Worm (Caenorhabditis elegans) whole organism, mixed stage, embryonic: Measurements from ENCODE around the gene polq-1.

Experiments used
- M03D4.4 ChIP-seq: sonication (generic microtip); optimal IDR thresholded peaks from 2 replicates; lab custom pipeline; 2017; ENCODE audit warnings: mild to moderate bottlenecking, missing genetic modification characterization, missing compliant biosample characterization
- bed-3 ChIP-seq: fragments of 200-800 bp; sonication (Bioruptor generic); optimal IDR thresholded peaks from 3 replicates; lab custom pipeline; 2018; ENCODE audit warnings: mild to moderate bottlenecking, missing genetic modification characterization, moderate library complexity, missing compliant biosample characterization
- blmp-1 ChIP-seq: fragments of 150-350 bp; optimal IDR thresholded peaks from 2 replicates; lab custom pipeline; 2014; ENCODE audit warnings: missing biosample characterization, missing genetic modification characterization
- ceh-39 ChIP-seq: fragments of 150-350 bp; optimal IDR thresholded peaks from 2 replicates; lab custom pipeline; 2014; ENCODE audit warnings: missing biosample characterization, missing genetic modification characterization
- ceh-83 ChIP-seq: fragments of 200-800 bp; sonication (Bioruptor generic); optimal IDR thresholded peaks from 2 replicates; lab custom pipeline; 2018; ENCODE audit warnings: mild to moderate bottlenecking, missing genetic modification characterization, missing compliant biosample characterization
- ces-1 ChIP-seq: fragments of 150-350 bp; optimal IDR thresholded peaks from 2 replicates; lab custom pipeline; 2014; ENCODE audit warnings: missing biosample characterization, missing genetic modification reagents, missing genetic modification characterization
- cnd-1 ChIP-seq: fragments of 200-800 bp; sonication (Bioruptor generic); optimal IDR thresholded peaks from 2 replicates; lab custom pipeline; 2018; ENCODE audit warnings: mild to moderate bottlenecking, missing genetic modification characterization, missing compliant biosample characterization
- drap-1 ChIP-seq: fragments of 200-800 bp; sonication (Bioruptor generic); optimal IDR thresholded peaks from 3 replicates; lab custom pipeline; 2018; ENCODE audit warnings: mild to moderate bottlenecking, missing genetic modification characterization, missing compliant biosample characterization
- elt-1 ChIP-seq: sonication (generic microtip); optimal IDR thresholded peaks from 2 replicates; lab custom pipeline; 2017; ENCODE audit warnings: missing genetic modification characterization, mild to moderate bottlenecking, missing compliant biosample characterization, antibody characterized with exemption, moderate library complexity, borderline replicate concordance; ENCODE audit not compliant: insufficient read depth
- elt-3 ChIP-seq: fragments of 150-350 bp; optimal IDR thresholded peaks from 2 replicates; lab custom pipeline; 2014; ENCODE audit warnings: missing biosample characterization, missing genetic modification characterization
- flh-1 ChIP-seq: fragments of 200-800 bp; sonication (Bioruptor generic); optimal IDR thresholded peaks from 2 replicates; lab custom pipeline; 2018; ENCODE audit warnings: mild to moderate bottlenecking, missing genetic modification characterization, moderate library complexity, missing compliant biosample characterization
- ham-2 ChIP-seq: fragments of 200-800 bp; sonication (Bioruptor generic); optimal IDR thresholded peaks from 2 replicates; lab custom pipeline; 2018; ENCODE audit warnings: mild to moderate bottlenecking, missing genetic modification characterization, missing compliant biosample characterization
- hlh-1 ChIP-seq: fragments of 150-350 bp; optimal IDR thresholded peaks from 2 replicates; lab custom pipeline; 2014; ENCODE audit warnings: missing biosample characterization, missing genetic modification reagents, missing genetic modification characterization
- lin-13 ChIP-seq: fragments of 150-350 bp; optimal IDR thresholded peaks from 2 replicates; lab custom pipeline; 2014; ENCODE audit warnings: missing biosample characterization, missing genetic modification characterization
- lin-32 ChIP-seq: fragments of 200-800 bp; sonication (Bioruptor generic); optimal IDR thresholded peaks from 2 replicates; lab custom pipeline; 2018; ENCODE audit warnings: mild to moderate bottlenecking, missing genetic modification characterization, missing compliant biosample characterization
- lsy-2 ChIP-seq: fragments of 150-350 bp; optimal IDR thresholded peaks from 2 replicates; lab custom pipeline; 2014; ENCODE audit warnings: missing biosample characterization, missing genetic modification characterization
- mab-5 ChIP-seq: fragments of 150-350 bp; optimal IDR thresholded peaks from 2 replicates; lab custom pipeline; 2014; ENCODE audit warnings: missing biosample characterization, missing genetic modification characterization
- mls-2 ChIP-seq: sonication (generic microtip); optimal IDR thresholded peaks from 2 replicates; lab custom pipeline; 2016; ENCODE audit warnings: mild to moderate bottlenecking, missing genetic modification characterization, moderate library complexity, missing compliant biosample characterization
- nhr-12 ChIP-seq: fragments of 150-350 bp; optimal IDR thresholded peaks from 2 replicates; lab custom pipeline; 2014; ENCODE audit warnings: missing biosample characterization, missing genetic modification characterization
- nhr-2 ChIP-seq: fragments of 150-350 bp; optimal IDR thresholded peaks from 2 replicates; lab custom pipeline; 2014; ENCODE audit warnings: missing biosample characterization, missing genetic modification characterization
- nhr-237 ChIP-seq: fragments of 150-350 bp; optimal IDR thresholded peaks from 2 replicates; lab custom pipeline; 2014; ENCODE audit warnings: missing biosample characterization, missing genetic modification characterization
- nhr-28 ChIP-seq: fragments of 150-350 bp; optimal IDR thresholded peaks from 2 replicates; lab custom pipeline; 2014; ENCODE audit warnings: missing biosample characterization, missing genetic modification characterization
- nhr-76 ChIP-seq: sonication (generic microtip); optimal IDR thresholded peaks from 2 replicates; lab custom pipeline; 2017; ENCODE audit warnings: missing biosample characterization, missing genetic modification characterization
- pha-4 ChIP-seq: fragments of 150-350 bp; optimal IDR thresholded peaks from 2 replicates; lab custom pipeline; 2018; ENCODE audit warnings: missing biosample characterization, missing genetic modification reagents, missing genetic modification characterization
- sem-2 ChIP-seq: fragments of 200-800 bp; sonication (Bioruptor generic); optimal IDR thresholded peaks from 2 replicates; lab custom pipeline; 2018; ENCODE audit warnings: mild to moderate bottlenecking, missing genetic modification characterization, missing compliant biosample characterization
- snpc-4 ChIP-seq: fragments of 150-350 bp; optimal IDR thresholded peaks from 2 replicates; lab custom pipeline; 2014; ENCODE audit warnings: missing biosample characterization, missing genetic modification characterization
- sptf-1 ChIP-seq: sonication (generic microtip); optimal IDR thresholded peaks from 2 replicates; lab custom pipeline; 2017; ENCODE audit warnings: mild to moderate bottlenecking, missing genetic modification characterization, moderate library complexity, missing compliant biosample characterization
- tbx-8 ChIP-seq: fragments of 200-800 bp; sonication (Bioruptor generic); optimal IDR thresholded peaks from 2 replicates; lab custom pipeline; 2018; ENCODE audit warnings: mild to moderate bottlenecking, missing genetic modification characterization, moderate library complexity, missing compliant biosample characterization
- unc-120 ChIP-seq: sonication (generic microtip); optimal IDR thresholded peaks from 2 replicates; lab custom pipeline; 2017; ENCODE audit warnings: missing genetic modification characterization, missing compliant biosample characterization; ENCODE audit not compliant: poor library complexity, severe bottlenecking
- unc-39 ChIP-seq: fragments of 150-350 bp; optimal IDR thresholded peaks from 2 replicates; lab custom pipeline; 2014; ENCODE audit warnings: missing biosample characterization, missing genetic modification characterization
- unc-62 ChIP-seq: fragments of 150-350 bp; optimal IDR thresholded peaks from 2 replicates; lab custom pipeline; 2014; ENCODE audit warnings: missing biosample characterization, missing genetic modification reagents, missing genetic modification characterization
- zip-8 ChIP-seq: fragments of 150-350 bp; optimal IDR thresholded peaks from 2 replicates; lab custom pipeline; 2014; ENCODE audit warnings: missing biosample characterization, missing genetic modification characterization

Gene polq-1

DNA sequence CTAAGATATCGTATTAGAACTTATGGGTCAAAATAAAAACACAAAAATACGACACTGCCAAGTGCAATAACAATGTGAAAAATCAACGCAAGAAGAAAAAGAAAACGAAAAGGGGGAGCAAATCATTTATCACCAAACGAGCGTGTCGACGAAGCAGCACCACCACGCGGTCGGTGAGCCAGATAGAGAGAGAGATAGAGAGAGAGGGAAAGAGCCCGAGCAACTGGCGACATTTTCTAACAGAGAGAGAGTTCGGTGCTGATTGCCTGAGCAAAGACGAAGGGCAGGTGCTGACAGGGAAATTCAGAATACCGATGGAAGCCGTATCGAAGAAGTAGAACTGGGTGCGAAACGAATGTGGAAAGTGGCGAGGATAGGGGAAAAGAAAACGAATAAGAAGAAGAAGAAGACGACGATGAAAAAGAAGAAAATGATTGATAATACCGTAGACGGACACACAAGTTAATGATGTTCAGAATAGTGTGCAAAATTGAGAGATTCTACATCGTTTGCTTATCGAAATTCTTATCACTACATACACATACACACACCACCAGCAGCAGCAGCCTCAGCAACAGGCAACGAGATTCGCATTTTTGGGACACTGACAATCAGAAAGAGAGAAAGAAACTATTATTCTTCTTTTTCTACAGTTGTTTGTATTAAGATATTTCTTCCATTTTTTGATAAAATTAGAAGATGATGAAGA is 32.4 kb upstream of the polq-1 start:
- TF ChIP-seq elt-3 (tag; lab: Kevin White, UChicago) (peak; percentile 10), hlh-1 (tag; lab: Kevin White, UChicago) (peak; percentile 88), nhr-237 (tag; lab: Kevin White, UChicago) (no peak), bed-3 (GFP tag; lab: Kevin White, UChicago) (no peak), unc-120 (tag; lab: Kevin White, UChicago) (peak; percentile 53), nhr-12 (no peak)

DNA sequence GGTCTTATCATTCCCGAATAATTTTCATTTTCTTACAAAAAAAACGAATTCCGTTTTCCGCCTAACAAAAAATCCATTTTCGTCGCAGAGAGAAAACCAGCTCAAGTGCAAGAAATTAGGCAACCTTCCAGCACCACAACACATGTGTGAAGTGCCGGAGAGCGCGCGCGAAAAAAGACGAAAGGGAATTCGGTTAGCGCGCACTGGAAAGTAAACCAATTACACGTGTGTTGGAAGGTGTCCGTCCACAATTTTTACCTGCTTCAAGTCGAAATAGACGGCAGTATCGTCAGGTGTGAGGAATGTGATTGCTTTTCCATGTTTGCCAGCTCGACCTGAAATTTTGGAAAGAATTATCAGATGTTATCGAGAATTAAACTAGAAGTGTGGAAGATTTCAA is 31.7 kb upstream of the polq-1 start:
- TF ChIP-seq mab-5 (tag; lab: Kevin White, UChicago) (no peak), ceh-39 (tag; lab: Kevin White, UChicago) (no peak), lsy-2 (tag; lab: Kevin White, UChicago) (no peak), nhr-2 (tag; lab: Kevin White, UChicago) (no peak), ces-1 (GFP tag; lab: Kevin White, UChicago) (peak; percentile 54), pha-4 (tag; lab: Kevin White, UChicago) (no peak), flh-1 (GFP tag; lab: Kevin White, UChicago) (no peak)

DNA sequence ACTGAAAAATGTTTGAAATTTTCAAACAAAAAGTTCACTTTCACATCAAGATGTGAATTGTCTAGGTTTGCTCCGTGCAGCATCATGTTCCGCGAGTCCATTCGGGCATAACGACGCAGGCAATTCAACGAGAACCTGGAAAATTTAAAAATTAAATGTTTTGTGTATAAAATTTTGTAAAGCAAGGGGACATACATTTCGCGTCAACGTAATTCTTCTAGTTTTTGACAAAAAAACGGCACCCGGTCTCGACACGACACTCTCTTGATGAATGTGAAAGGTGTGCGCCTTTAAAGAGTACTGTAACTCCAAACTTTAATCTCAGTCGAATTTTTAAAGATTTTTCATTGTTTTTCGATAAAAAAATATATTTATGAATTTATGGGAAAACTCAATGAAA is 31.1 kb upstream of the polq-1 start, which contains the start of gene R12B2.6:
Gene R12B2.6 (minus strand): TSS at position 101 of the 400 bp plus-strand sequence.
- TF ChIP-seq unc-62 (GFP tag; lab: Kevin White, UChicago) (no peak), lsy-2 (tag; lab: Kevin White, UChicago) (no peak), lin-13 (no peak), M03D4.4 (tag; lab: Kevin White, UChicago) (no peak), mls-2 (no peak), zip-8 (no peak), nhr-12 (no peak), sptf-1 (tag; lab: Kevin White, UChicago) (no peak), elt-3 (tag; lab: Kevin White, UChicago) (no peak), pha-4 (tag; lab: Kevin White, UChicago) (no peak), elt-1 (tag; lab: Kevin White, UChicago) (no peak), bed-3 (GFP tag; lab: Kevin White, UChicago) (no peak), ceh-83 (GFP tag; lab: Kevin White, UChicago) (no peak), cnd-1 (tag; lab: Kevin White, UChicago) (no peak), unc-120 (tag; lab: Kevin White, UChicago) (no peak), ham-2 (GFP tag; lab: Kevin White, UChicago) (no peak), blmp-1 (tag; lab: Kevin White, UChicago) (no peak), nhr-28 (tag; lab: Kevin White, UChicago) (no peak), nhr-237 (tag; lab: Kevin White, UChicago) (no peak), nhr-76 (tag; lab: Kevin White, UChicago) (no peak)

DNA sequence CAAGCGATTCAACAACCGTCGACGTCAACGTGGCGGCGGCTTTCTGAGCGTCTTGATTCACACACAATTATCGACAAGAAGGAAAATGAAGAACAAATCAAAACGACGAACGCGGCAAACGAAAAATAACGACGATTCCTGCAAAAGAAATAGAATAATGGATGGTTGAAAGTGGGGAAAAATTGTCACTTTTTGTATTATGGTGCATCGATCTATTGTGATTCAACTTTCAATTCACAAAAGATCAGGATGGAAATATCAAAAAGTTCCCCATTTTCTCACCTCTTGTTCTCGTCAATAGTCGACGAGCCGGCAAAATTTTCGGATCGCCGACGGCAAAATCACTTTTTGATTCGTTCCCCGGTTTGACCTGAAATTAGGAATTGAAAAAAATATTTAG is 30.4 kb upstream of the polq-1 start, which contains the start of the genes R12B2.13 and mdt-15:
Gene R12B2.13 (minus strand): TSS at position 101 of the 400 bp plus-strand sequence.
Gene mdt-15 (minus strand): TSS at position 376 of the 400 bp plus-strand sequence.
- TF ChIP-seq sem-2 (GFP tag; lab: Kevin White, UChicago), result no peak
- no peak for TF ChIP-seq snpc-4 (tag; lab: Kevin White, UChicago)
- no peak for TF ChIP-seq hlh-1 (tag; lab: Kevin White, UChicago)
- no peak for TF ChIP-seq tbx-8 (GFP tag; lab: Kevin White, UChicago)
- TF ChIP-seq unc-62 (GFP tag; lab: Kevin White, UChicago), result no peak
- TF ChIP-seq sptf-1 (tag; lab: Kevin White, UChicago), result no peak
- no peak for TF ChIP-seq flh-1 (GFP tag; lab: Kevin White, UChicago)
- no peak for TF ChIP-seq lin-13
- TF ChIP-seq elt-1 (tag; lab: Kevin White, UChicago), result no peak
- no peak for TF ChIP-seq mls-2
- no peak for TF ChIP-seq ceh-39 (tag; lab: Kevin White, UChicago)
- TF ChIP-seq unc-39 (tag; lab: Kevin White, UChicago), result no peak
- no peak for TF ChIP-seq cnd-1 (tag; lab: Kevin White, UChicago)
- no peak for TF ChIP-seq lin-32 (GFP tag; lab: Kevin White, UChicago)
- TF ChIP-seq drap-1, result no peak
- TF ChIP-seq M03D4.4 (tag; lab: Kevin White, UChicago), result no peak
